Fruit fly (Drosophila melanogaster) whole organism, embryonic: ENCODE data around the gene Gr32a.
A peak's percentile ranks its signal among the peaks of the same experiment; 100 is the strongest.

Experiments used
- Bteb2 ChIP-seq: fragments of 200-800 bp; sonication (Bioruptor generic); optimal IDR thresholded peaks from 2 replicates; lab custom pipeline; 2016; ENCODE audit warnings: missing biosample characterization, missing genetic modification characterization
- CG10209 ChIP-seq: fragments of 200-800 bp; sonication (Bioruptor generic); optimal IDR thresholded peaks from 3 replicates; lab custom pipeline; 2017; ENCODE audit warnings: missing biosample characterization, mild to moderate bottlenecking, missing genetic modification characterization, missing genetic modification reagents
- CG10321 ChIP-seq: fragments of 200-800 bp; sonication (Bioruptor generic); IDR thresholded peaks from 2 replicates; pipeline ENCODE4 v1.3.6; 2022; ENCODE audit warnings: missing biosample characterization, missing genetic modification characterization
- CG10654 ChIP-seq: fragments of 200-800 bp; sonication (Bioruptor generic); optimal IDR thresholded peaks from 2 replicates; lab custom pipeline; 2016; ENCODE audit warnings: missing biosample characterization, missing genetic modification characterization
- CG12071 ChIP-seq: fragments of 200-800 bp; sonication (Bioruptor generic); optimal IDR thresholded peaks from 3 replicates; lab custom pipeline; 2018; ENCODE audit warnings: missing biosample characterization, mild to moderate bottlenecking, missing genetic modification characterization
- CG15011 ChIP-seq: fragments of 200-800 bp; sonication (Bioruptor generic); optimal IDR thresholded peaks from 3 replicates; lab custom pipeline; 2018; ENCODE audit warnings: missing biosample characterization, mild to moderate bottlenecking, missing genetic modification characterization
- CG15601 ChIP-seq: fragments of 200-800 bp; sonication (Bioruptor generic); optimal IDR thresholded peaks from 3 replicates; lab custom pipeline; 2019; ENCODE audit warnings: missing biosample characterization, mild to moderate bottlenecking, missing genetic modification characterization, moderate library complexity
- CG1792 ChIP-seq: fragments of 200-800 bp; sonication (Bioruptor generic); optimal IDR thresholded peaks from 2 replicates; lab custom pipeline; 2016; ENCODE audit warnings: missing biosample characterization, missing genetic modification characterization
- CG18476 ChIP-seq: fragments of 200-800 bp; sonication (Bioruptor generic); optimal IDR thresholded peaks from 2 replicates; lab custom pipeline; 2016; ENCODE audit warnings: missing biosample characterization, mild to moderate bottlenecking, missing genetic modification characterization
- CG2129 ChIP-seq: fragments of 200-800 bp; sonication (Bioruptor generic); IDR thresholded peaks from 2 replicates; pipeline ENCODE4 v1.3.6; 2022; ENCODE audit warnings: missing biosample characterization, missing genetic modification characterization; ENCODE audit not compliant: partially characterized antibody
- CG2199 ChIP-seq: fragments of 200-800 bp; sonication (Bioruptor generic); IDR thresholded peaks from 3 replicates; pipeline ENCODE4 v1.3.6; 2022; ENCODE audit warnings: missing biosample characterization, missing genetic modification characterization
- CG2889 ChIP-seq: fragments of 200-800 bp; sonication (Bioruptor generic); IDR thresholded peaks from 3 replicates; pipeline ENCODE4 v1.3.6; 2022; ENCODE audit warnings: missing biosample characterization, missing genetic modification characterization
- CG31388 ChIP-seq: fragments of 200-800 bp; sonication (Bioruptor generic); optimal IDR thresholded peaks from 2 replicates; lab custom pipeline; 2016; ENCODE audit warnings: missing biosample characterization, missing genetic modification characterization
- CG32767 ChIP-seq: fragments of 200-800 bp; sonication (Bioruptor generic); IDR thresholded peaks from 2 replicates; pipeline ENCODE4 v1.3.6; 2022; ENCODE audit warnings: missing biosample characterization, missing genetic modification characterization
- CG6813 ChIP-seq: fragments of 200-800 bp; sonication (Bioruptor generic); optimal IDR thresholded peaks from 2 replicates; lab custom pipeline; 2017; ENCODE audit warnings: missing biosample characterization, missing genetic modification characterization, mild to moderate bottlenecking, moderate library complexity, missing genetic modification reagents
- CG7556 ChIP-seq: fragments of 200-800 bp; sonication (Bioruptor generic); optimal IDR thresholded peaks from 2 replicates; lab custom pipeline; 2017; ENCODE audit warnings: missing biosample characterization, mild to moderate bottlenecking, missing genetic modification characterization
- CG7987 ChIP-seq: fragments of 200-800 bp; sonication (Bioruptor generic); optimal IDR thresholded peaks from 2 replicates; lab custom pipeline; 2018; ENCODE audit warnings: missing biosample characterization, mild to moderate bottlenecking, missing genetic modification characterization, moderate library complexity
- CG8765 ChIP-seq: fragments of 200-800 bp; sonication (Bioruptor generic); IDR thresholded peaks from 2 replicates; pipeline ENCODE4 v1.3.6; 2022; ENCODE audit warnings: missing biosample characterization, missing genetic modification characterization
- CG9437 ChIP-seq: fragments of 200-800 bp; sonication (Bioruptor generic); optimal IDR thresholded peaks from 2 replicates; lab custom pipeline; 2018; ENCODE audit warnings: missing biosample characterization, mild to moderate bottlenecking, missing genetic modification characterization
- CG9797 ChIP-seq: fragments of 200-800 bp; sonication (Bioruptor generic); optimal IDR thresholded peaks from 3 replicates; lab custom pipeline; 2018; ENCODE audit warnings: missing biosample characterization, mild to moderate bottlenecking, missing genetic modification characterization
- D19B ChIP-seq: fragments of 200-800 bp; sonication (Bioruptor generic); optimal IDR thresholded peaks from 2 replicates; lab custom pipeline; 2017; ENCODE audit warnings: missing biosample characterization, mild to moderate bottlenecking, missing genetic modification characterization
- Deaf1 ChIP-seq: fragments of 200-800 bp; optimal IDR thresholded peaks from 3 replicates; lab custom pipeline; 2019; ENCODE audit warnings: missing biosample characterization, mild to moderate bottlenecking, missing genetic modification characterization, moderate library complexity
- Dp ChIP-seq: fragments of 200-800 bp; sonication (Bioruptor generic); optimal IDR thresholded peaks from 2 replicates; lab custom pipeline; 2018; ENCODE audit warnings: missing biosample characterization, mild to moderate bottlenecking, missing genetic modification characterization, moderate library complexity
- Ets65A ChIP-seq: fragments of 200-800 bp; sonication (Bioruptor generic); peaks from one replicate; lab custom pipeline; 2016; ENCODE audit warnings: missing biosample characterization, missing genetic modification characterization
- Hand ChIP-seq: fragments of 200-800 bp; sonication (Bioruptor generic); optimal IDR thresholded peaks from 2 replicates; lab custom pipeline; 2017; ENCODE audit warnings: mild to moderate bottlenecking, missing biosample characterization, missing genetic modification reagents, missing genetic modification characterization
- MBD-R2 ChIP-seq: fragments of 200-800 bp; sonication (Bioruptor generic); IDR thresholded peaks from 2 replicates; pipeline ENCODE4 v1.3.6; 2022; ENCODE audit warnings: missing biosample characterization, missing genetic modification characterization
- Mad ChIP-seq: fragments of 200-800 bp; sonication (Bioruptor generic); optimal IDR thresholded peaks from 2 replicates; lab custom pipeline; 2016; ENCODE audit warnings: missing biosample characterization, missing genetic modification characterization
- Med ChIP-seq: fragments of 200-800 bp; sonication (Bioruptor generic); peaks from one replicate; lab custom pipeline; 2016; ENCODE audit warnings: missing biosample characterization, missing genetic modification characterization, mild to moderate bottlenecking, inconsistent platforms, moderate library complexity
- Neu2 ChIP-seq: fragments of 200-800 bp; sonication (Bioruptor generic); optimal IDR thresholded peaks from 3 replicates; lab custom pipeline; 2016; ENCODE audit warnings: missing biosample characterization, missing genetic modification characterization, borderline replicate concordance
- Nf-YA ChIP-seq: fragments of 200-800 bp; sonication (Bioruptor generic); IDR thresholded peaks from 2 replicates; pipeline ENCODE4 v1.3.6; 2022; ENCODE audit warnings: missing biosample characterization, missing genetic modification characterization
- Sin3A ChIP-seq: fragments of >200 bp; optimal IDR thresholded peaks from 2 replicates; lab custom pipeline; 2018
- ac ChIP-seq: fragments of 200-800 bp; sonication (Bioruptor generic); optimal IDR thresholded peaks from 3 replicates; lab custom pipeline; 2017; ENCODE audit warnings: missing biosample characterization, mild to moderate bottlenecking, missing genetic modification characterization
- crol ChIP-seq: fragments of 200-800 bp; sonication (Bioruptor generic); IDR thresholded peaks from 2 replicates; pipeline ENCODE4 v1.3.6; 2022; ENCODE audit warnings: missing biosample characterization, missing genetic modification characterization
- dati ChIP-seq: fragments of 200-800 bp; sonication (Bioruptor generic); IDR thresholded peaks from 2 replicates; pipeline ENCODE4 v1.3.6; 2022; ENCODE audit warnings: missing biosample characterization, missing genetic modification characterization
- esg ChIP-seq: fragments of 200-800 bp; sonication (Bioruptor generic); conservative IDR thresholded peaks from 2 replicates; pipeline ENCODE4 v1.3.6; 2022; ENCODE audit warnings: missing biosample characterization, missing genetic modification characterization
- ewg ChIP-seq: fragments of 200-800 bp; sonication (Bioruptor generic); optimal IDR thresholded peaks from 3 replicates; lab custom pipeline; 2017; ENCODE audit warnings: mild to moderate bottlenecking, missing biosample characterization, missing genetic modification reagents, missing genetic modification characterization
- ftz-f1 ChIP-seq: fragments of 200-800 bp; sonication (Bioruptor generic); optimal IDR thresholded peaks from 2 replicates; lab custom pipeline; 2016; ENCODE audit warnings: missing biosample characterization, missing genetic modification characterization
- gfzf ChIP-seq: fragments of 200-800 bp; sonication (Bioruptor generic); optimal IDR thresholded peaks from 2 replicates; lab custom pipeline; 2016; ENCODE audit warnings: missing biosample characterization, mild to moderate bottlenecking, missing genetic modification characterization, moderate library complexity
- grn ChIP-seq: fragments of 200-800 bp; sonication (Bioruptor generic); optimal IDR thresholded peaks from 3 replicates; lab custom pipeline; 2017; ENCODE audit warnings: missing biosample characterization, missing genetic modification characterization
- ind ChIP-seq: fragments of 200-800 bp; sonication (Bioruptor generic); optimal IDR thresholded peaks from 3 replicates; lab custom pipeline; 2016; ENCODE audit warnings: missing biosample characterization, missing genetic modification characterization
- kay ChIP-seq: fragments of 200-800 bp; sonication (Bioruptor generic); optimal IDR thresholded peaks from 2 replicates; lab custom pipeline; 2016; ENCODE audit warnings: missing biosample characterization, missing genetic modification characterization
- klu ChIP-seq: fragments of 200-800 bp; sonication (Bioruptor generic); IDR thresholded peaks from 2 replicates; pipeline ENCODE4 v1.3.6; 2022; ENCODE audit warnings: missing biosample characterization, missing genetic modification characterization
- luna ChIP-seq: fragments of 200-800 bp; sonication (Bioruptor generic); optimal IDR thresholded peaks from 2 replicates; lab custom pipeline; 2016; ENCODE audit warnings: missing biosample characterization, missing genetic modification characterization
- onecut ChIP-seq: fragments of 200-800 bp; sonication (Bioruptor generic); IDR thresholded peaks from 2 replicates; pipeline ENCODE4 v1.3.6; 2022; ENCODE audit warnings: missing biosample characterization, missing genetic modification characterization
- otp ChIP-seq: fragments of 200-800 bp; sonication (Bioruptor generic); IDR thresholded peaks from 3 replicates; pipeline ENCODE4, ENCODE4 v1.3.6; 2022; ENCODE audit warnings: missing biosample characterization, missing genetic modification characterization
- pho ChIP-seq: fragments of 200-800 bp; sonication (Bioruptor generic); optimal IDR thresholded peaks from 2 replicates; lab custom pipeline; 2016; ENCODE audit warnings: missing biosample characterization, missing genetic modification characterization
- phol ChIP-seq: fragments of 200-800 bp; sonication (Bioruptor generic); optimal IDR thresholded peaks from 3 replicates; lab custom pipeline; 2018; ENCODE audit warnings: missing biosample characterization, mild to moderate bottlenecking, missing genetic modification characterization, moderate library complexity
- pnt ChIP-seq: fragments of 200-800 bp; sonication (Bioruptor generic); optimal IDR thresholded peaks from 3 replicates; lab custom pipeline; 2016; ENCODE audit warnings: missing biosample characterization, missing genetic modification characterization
- shn ChIP-seq: fragments of 200-800 bp; sonication (Bioruptor generic); optimal IDR thresholded peaks from 3 replicates; lab custom pipeline; 2016; ENCODE audit warnings: missing biosample characterization, missing genetic modification characterization
- trh ChIP-seq: fragments of 200-800 bp; sonication (Bioruptor generic); optimal IDR thresholded peaks from 2 replicates; lab custom pipeline; 2016; ENCODE audit warnings: missing biosample characterization, missing genetic modification characterization
- vvl ChIP-seq: fragments of 200-800 bp; sonication (Bioruptor generic); IDR thresholded peaks from 2 replicates; pipeline ENCODE4 v1.3.6; 2022; ENCODE audit warnings: missing biosample characterization, missing genetic modification characterization
- wor ChIP-seq: fragments of 200-800 bp; sonication (Bioruptor generic); IDR thresholded peaks from 2 replicates; pipeline ENCODE4 v1.3.6; 2022; ENCODE audit warnings: missing biosample characterization, missing genetic modification characterization

Gene Gr32a

dm6 chr2L:11106562-11106962, 7.3 kb upstream of the Gr32a start, which contains the start of gene Reps (continued):
- peak; percentile 99 for TF ChIP-seq ind
- TF ChIP-seq Ets65A (GFP tag; lab: Kevin White, UChicago), result peak; percentile 100
- peak; percentile 98 for TF ChIP-seq pnt
- peak; percentile 99 for TF ChIP-seq CG8765 (GFP tag; lab: Robert Waterston, UW)
- peak; percentile 99 for TF ChIP-seq esg (GFP tag; lab: Robert Waterston, UW)
- peak; percentile 83 for TF ChIP-seq CG10321
- peak; percentile 97 for TF ChIP-seq CG7556 (GFP tag; lab: Kevin White, UChicago)
- peak; percentile 97 for TF ChIP-seq ewg (GFP tag; lab: Kevin White, UChicago)
- peak; percentile 97 for TF ChIP-seq Bteb2
- TF ChIP-seq kay, result peak; percentile 98
- TF ChIP-seq CG12071, result peak; percentile 96
- peak; percentile 98 for TF ChIP-seq wor (GFP tag; lab: Robert Waterston, UW)
- peak; percentile 97 for TF ChIP-seq CG15601 (tag; lab: Kevin White, UChicago)
- TF ChIP-seq Neu2 (GFP tag; lab: Kevin White, UChicago), result peak; percentile 89
- peak; percentile 88 for TF ChIP-seq Hand (GFP tag; lab: Kevin White, UChicago)
- peak; percentile 95 for TF ChIP-seq onecut (GFP tag; lab: Robert Waterston, UW)
- TF ChIP-seq CG1792 (GFP tag; lab: Kevin White, UChicago), result peak; percentile 95
- peak; percentile 98 for TF ChIP-seq CG2889 (GFP tag; lab: Robert Waterston, UW)
- TF ChIP-seq grn (GFP tag; lab: Kevin White, UChicago), result peak; percentile 91
- TF ChIP-seq MBD-R2 (GFP tag; lab: Robert Waterston, UW), result peak; percentile 99
- peak; percentile 98 for TF ChIP-seq pho (GFP tag; lab: Kevin White, UChicago)
- peak; percentile 99 for TF ChIP-seq CG2199 (GFP tag; lab: Robert Waterston, UW)
- peak; percentile 38 for TF ChIP-seq gfzf (GFP tag; lab: Kevin White, UChicago)
- TF ChIP-seq D19B (GFP tag; lab: Kevin White, UChicago), result peak; percentile 94
- peak; percentile 96 for TF ChIP-seq Sin3A (lab: Kevin White, UChicago)
- peak; percentile 97 for TF ChIP-seq CG6813
- TF ChIP-seq CG2129 (GFP tag; lab: Robert Waterston, UW), result no peak
- TF ChIP-seq CG31388 (GFP tag; lab: Kevin White, UChicago), result peak; percentile 97
- TF ChIP-seq Med (GFP tag; lab: Kevin White, UChicago), result peak; percentile 100
- peak; percentile 99 for TF ChIP-seq vvl
- peak; percentile 96 for TF ChIP-seq shn
- TF ChIP-seq CG10209, result peak; percentile 99
- peak; percentile 94 for TF ChIP-seq CG7987 (GFP tag; lab: Kevin White, UChicago)
- peak; percentile 82 for TF ChIP-seq crol (GFP tag; lab: Robert Waterston, UW)
- TF ChIP-seq klu (GFP tag; lab: Robert Waterston, UW), result peak; percentile 99
- peak; percentile 98 for TF ChIP-seq Mad
- TF ChIP-seq otp (GFP tag; lab: Robert Waterston, UW), result peak; percentile 98
- peak; percentile 72 for TF ChIP-seq CG9797 (GFP tag; lab: Kevin White, UChicago)
- peak; percentile 55 for TF ChIP-seq Dp (GFP tag; lab: Kevin White, UChicago)
- peak; percentile 92 for TF ChIP-seq CG9437 (GFP tag; lab: Kevin White, UChicago)
- TF ChIP-seq ftz-f1, result peak; percentile 84
- peak; percentile 98 for TF ChIP-seq trh (GFP tag; lab: Kevin White, UChicago)
- peak; percentile 99 for TF ChIP-seq CG10654
- TF ChIP-seq phol (tag; lab: Kevin White, UChicago), result peak; percentile 99
- TF ChIP-seq luna (GFP tag; lab: Kevin White, UChicago), result peak; percentile 96
- TF ChIP-seq ac (GFP tag; lab: Kevin White, UChicago), result peak; percentile 94
- no peak for TF ChIP-seq Deaf1 (tag; lab: Kevin White, UChicago)
- peak; percentile 98 for TF ChIP-seq CG18476 (GFP tag; lab: Kevin White, UChicago)
- TF ChIP-seq CG15011 (GFP tag; lab: Kevin White, UChicago), result peak; percentile 97
- peak; percentile 97 for TF ChIP-seq dati (GFP tag; lab: Robert Waterston, UW)
- peak; percentile 97 for TF ChIP-seq CG32767
- peak; percentile 96 for TF ChIP-seq Nf-YA
